Fruit fly (Drosophila melanogaster): Measurements from ENCODE around the gene CG17380.

CG17380 gene

dm6 chr3R:23396548-23397294 is 6.8 kb downstream of the CG17380 start (continued):
- peak; percentile 14 for TF ChIP-seq tio (GFP tag; optimal IDR thresholded peaks at IDR 0.05)
- TF ChIP-seq gsb-n (tag; optimal IDR thresholded peaks at IDR 0.05), result peak; percentile 31
- peak; percentile 41 for TF ChIP-seq CoRest (tag; optimal IDR thresholded peaks at IDR 0.05)
- TF ChIP-seq CG18262 (tag; optimal IDR thresholded peaks at IDR 0.05), result no peak
- TF ChIP-seq ind (GFP tag; optimal IDR thresholded peaks at IDR 0.05), result no peak
- peak; percentile 47 for TF ChIP-seq dmrt99B (tag; optimal IDR thresholded peaks at IDR 0.05)
- no peak for TF ChIP-seq HLHmδ (GFP tag; optimal IDR thresholded peaks at IDR 0.05)
- peak; percentile 54; the same call in 1 of the 2 replicates for TF ChIP-seq H2.0 (GFP tag; IDR thresholded peaks at IDR 0.05)
- TF ChIP-seq dimm (GFP tag; IDR thresholded peaks at IDR 0.05), result peak; percentile 21; the same call in 1 of the 2 replicates
- TF ChIP-seq ci (GFP tag; IDR thresholded peaks at IDR 0.05), result peak; percentile 75
- peak; percentile 50 for TF ChIP-seq sisA (GFP tag; IDR thresholded peaks at IDR 0.05)
- peak; percentile 26 for TF ChIP-seq CG15601 (tag; optimal IDR thresholded peaks at IDR 0.05)
- TF ChIP-seq CG2712 (tag; optimal IDR thresholded peaks at IDR 0.05), result no peak
- peak; percentile 33 for TF ChIP-seq CG8388 (GFP tag; optimal IDR thresholded peaks at IDR 0.05)
- TF ChIP-seq fd64A (GFP tag; optimal IDR thresholded peaks at IDR 0.05), result no peak
- no peak for TF ChIP-seq zen (tag; optimal IDR thresholded peaks at IDR 0.05)
- peak; percentile 40 for TF ChIP-seq CG15269 (tag; optimal IDR thresholded peaks at IDR 0.05)
- peak; percentile 12 for TF ChIP-seq CG1602 (GFP tag; optimal IDR thresholded peaks at IDR 0.05)
- peak; percentile 20 for TF ChIP-seq Sox100B (GFP tag; optimal IDR thresholded peaks at IDR 0.05)
- TF ChIP-seq CG3847 (GFP tag; IDR thresholded peaks at IDR 0.05), result 0 out of 2 replicates have a peak, but pooled peaks have one; percentile 5
- TF ChIP-seq CG17568 (GFP tag; optimal IDR thresholded peaks at IDR 0.05), result no peak
- peak in 1 of 2 experiments; percentile 42 for TF ChIP-seq dpn (GFP tag; optimal IDR thresholded peaks at IDR 0.05)
- no peak for TF ChIP-seq Aef1 (GFP tag; IDR thresholded peaks at IDR 0.05)
- TF ChIP-seq CG1529 (GFP tag; optimal IDR thresholded peaks at IDR 0.05), result peak; percentile 12
- 0 out of 3 replicates have a peak, but pooled peaks have one; percentile 9 for TF ChIP-seq Optix (GFP tag; IDR thresholded peaks at IDR 0.05)
- TF ChIP-seq ewg (GFP tag; optimal IDR thresholded peaks at IDR 0.05), result peak; percentile 9
- no peak for TF ChIP-seq CG1603 (tag; optimal IDR thresholded peaks at IDR 0.05)
- TF ChIP-seq ken (GFP tag; IDR thresholded peaks at IDR 0.05), result peak; percentile 20; the same call in 1 of the 3 replicates
- no peak for TF ChIP-seq mirr (GFP tag; optimal IDR thresholded peaks at IDR 0.05)
- TF ChIP-seq Asciz (GFP tag; optimal IDR thresholded peaks at IDR 0.05), result peak; percentile 11
- TF ChIP-seq Oli (tag; optimal IDR thresholded peaks at IDR 0.05), result peak; percentile 56
- TF ChIP-seq ranshi (GFP tag; IDR thresholded peaks at IDR 0.05), result peak; percentile 32; the same call in 1 of the 2 replicates
- TF ChIP-seq CG13424 (tag; optimal IDR thresholded peaks at IDR 0.05), result peak; percentile 47
- peak in 1 of 2 experiments; percentile 64 for TF ChIP-seq bsh (GFP tag; optimal IDR thresholded peaks at IDR 0.05)
- TF ChIP-seq Blimp-1 (GFP tag; optimal IDR thresholded peaks at IDR 0.05), result peak; percentile 17
- TF ChIP-seq CG32767 (GFP tag; IDR thresholded peaks at IDR 0.05), result peak; percentile 42; the same call in 1 of the 2 replicates
- TF ChIP-seq CG14050 (GFP tag; IDR thresholded peaks at IDR 0.05), result no peak
- peak; percentile 43 for TF ChIP-seq ATbp (GFP tag; optimal IDR thresholded peaks at IDR 0.05)
- TF ChIP-seq oc (tag; optimal IDR thresholded peaks at IDR 0.05), result peak; percentile 94
- peak; percentile 45; the same call in 1 of the 3 replicates for TF ChIP-seq so (GFP tag; IDR thresholded peaks at IDR 0.05)
- no peak for TF ChIP-seq sc (optimal IDR thresholded peaks at IDR 0.05)
- peak; percentile 8 for TF ChIP-seq sc (GFP tag; optimal IDR thresholded peaks at IDR 0.05)
- TF ChIP-seq tgo (GFP tag; IDR thresholded peaks at IDR 0.05), result 0 out of 3 replicates have a peak, but pooled peaks have one; percentile 22
- 0 out of 2 replicates have a peak, but pooled peaks have one; percentile 60 for TF ChIP-seq CG17328 (GFP tag; IDR thresholded peaks at IDR 0.05)
- TF ChIP-seq CG5953 (GFP tag; IDR thresholded peaks at IDR 0.05), result peak; percentile 63; the same call in 1 of the 2 replicates

Measured in whole organism, embryonic.